Fruit fly (Drosophila melanogaster) whole organism, embryonic: ENCODE measurements around the gene CG17764.

Experiments
- CG10147 ChIP-seq: fragments of 200-800 bp; sonication (Bioruptor generic); optimal IDR thresholded peaks from 2 replicates; lab custom pipeline; 2019; ENCODE audit warnings: missing biosample characterization, mild to moderate bottlenecking, missing genetic modification characterization, moderate library complexity
- CG10267 ChIP-seq: fragments of 200-800 bp; sonication (Bioruptor generic); optimal IDR thresholded peaks from 2 replicates; lab custom pipeline; 2018; ENCODE audit warnings: missing biosample characterization, mild to moderate bottlenecking, missing genetic modification characterization, moderate library complexity
- CG10431 ChIP-seq: fragments of 200-800 bp; sonication (Bioruptor generic); optimal IDR thresholded peaks from 3 replicates; lab custom pipeline; 2018; ENCODE audit warnings: missing biosample characterization, mild to moderate bottlenecking, missing genetic modification characterization
- CG11085 ChIP-seq: fragments of 200-800 bp; sonication (Bioruptor generic); IDR thresholded peaks from 2 replicates; pipeline ENCODE4 v1.3.6; 2022; ENCODE audit warnings: missing biosample characterization, missing genetic modification characterization
- CG11456 ChIP-seq: fragments of 200-800 bp; sonication (Bioruptor generic); IDR thresholded peaks from 3 replicates; pipeline ENCODE4 v1.3.6; 2022; ENCODE audit warnings: missing biosample characterization, missing genetic modification characterization
- CG1233 ChIP-seq: fragments of 200-800 bp; sonication (Bioruptor generic); optimal IDR thresholded peaks from 4 replicates; lab custom pipeline; 2018; ENCODE audit warnings: missing biosample characterization, mild to moderate bottlenecking, missing genetic modification characterization
- CG12942 ChIP-seq: fragments of 200-800 bp; sonication (Bioruptor generic); optimal IDR thresholded peaks from 3 replicates; lab custom pipeline; 2016; ENCODE audit warnings: missing biosample characterization, missing genetic modification characterization
- CG14050 ChIP-seq: fragments of 200-800 bp; sonication (Bioruptor generic); IDR thresholded peaks from 3 replicates; pipeline ENCODE4 v1.3.6; 2022; ENCODE audit warnings: missing biosample characterization, missing genetic modification characterization
- CG14860 ChIP-seq: fragments of 200-800 bp; sonication (Bioruptor generic); IDR thresholded peaks from 3 replicates; pipeline ENCODE4 v1.3.6; 2022; ENCODE audit warnings: missing biosample characterization, missing genetic modification characterization; ENCODE audit not compliant: partially characterized antibody
- CG15514 ChIP-seq: fragments of 200-800 bp; sonication (Bioruptor generic); optimal IDR thresholded peaks from 3 replicates; lab custom pipeline; 2017; ENCODE audit warnings: missing biosample characterization, missing genetic modification characterization, mild to moderate bottlenecking, moderate library complexity, missing genetic modification reagents
- CG1603 ChIP-seq: fragments of 200-800 bp; sonication (Bioruptor generic); optimal IDR thresholded peaks from 2 replicates; lab custom pipeline; 2019; ENCODE audit warnings: missing biosample characterization, mild to moderate bottlenecking, missing genetic modification characterization, moderate library complexity
- CG30020 ChIP-seq: fragments of 200-800 bp; optimal IDR thresholded peaks from 2 replicates; lab custom pipeline; 2019; ENCODE audit warnings: missing biosample characterization, mild to moderate bottlenecking, missing genetic modification characterization, moderate library complexity
- CG33213 ChIP-seq: fragments of 200-800 bp; sonication (Bioruptor generic); optimal IDR thresholded peaks from 3 replicates; lab custom pipeline; 2016; ENCODE audit warnings: missing biosample characterization, missing genetic modification characterization
- CG4282 ChIP-seq: fragments of 200-800 bp; sonication (Bioruptor generic); optimal IDR thresholded peaks from 2 replicates; lab custom pipeline; 2016; ENCODE audit warnings: missing biosample characterization, missing genetic modification characterization
- CG4707 ChIP-seq: fragments of 200-800 bp; sonication (Bioruptor generic); optimal IDR thresholded peaks from 2 replicates; lab custom pipeline; 2018; ENCODE audit warnings: missing biosample characterization, mild to moderate bottlenecking, missing genetic modification characterization, moderate library complexity
- CG4730 ChIP-seq: fragments of 200-800 bp; sonication (Bioruptor generic); IDR thresholded peaks from 2 replicates; pipeline ENCODE4 v1.3.6; 2022; ENCODE audit warnings: missing biosample characterization, missing genetic modification characterization
- CG6683 ChIP-seq: fragments of 200-800 bp; sonication (Bioruptor generic); optimal IDR thresholded peaks from 2 replicates; lab custom pipeline; 2017; ENCODE audit warnings: missing biosample characterization, mild to moderate bottlenecking, missing genetic modification characterization, missing genetic modification reagents
- CG8281 ChIP-seq: fragments of 200-800 bp; sonication (Bioruptor generic); optimal IDR thresholded peaks from 2 replicates; lab custom pipeline; 2018; ENCODE audit warnings: missing biosample characterization, mild to moderate bottlenecking, missing genetic modification characterization, moderate library complexity
- CHES-1-like ChIP-seq: fragments of 200-800 bp; sonication (Bioruptor generic); optimal IDR thresholded peaks from 2 replicates; lab custom pipeline; 2016; ENCODE audit warnings: missing biosample characterization, missing genetic modification characterization
- D ChIP-seq, 2 experiments: fragments of 200-800 bp in 1 of 2; fragments of >200 bp in 1 of 2; sonication (Bioruptor generic) in 1 of 2; optimal IDR thresholded peaks; 2 replicates in 1 of 2; 3 replicates in 1 of 2; lab custom pipeline; 2017; ENCODE audit warnings: mild to moderate bottlenecking in 1 of 2, missing biosample characterization in 1 of 2, missing genetic modification characterization in 1 of 2, missing genetic modification reagents in 1 of 2
- Dip3 ChIP-seq: fragments of 200-800 bp; sonication (Bioruptor generic); optimal IDR thresholded peaks from 3 replicates; lab custom pipeline; 2016; ENCODE audit warnings: missing biosample characterization, missing genetic modification characterization
- Drgx ChIP-seq: fragments of 200-800 bp; sonication (Bioruptor generic); IDR thresholded peaks from 2 replicates; pipeline ENCODE4 v1.3.6; 2022; ENCODE audit warnings: missing biosample characterization, missing genetic modification characterization
- Fer1 ChIP-seq: fragments of 200-800 bp; sonication (Bioruptor generic); optimal IDR thresholded peaks from 2 replicates; lab custom pipeline; 2017; ENCODE audit warnings: missing biosample characterization, mild to moderate bottlenecking, missing genetic modification characterization
- HLH3B ChIP-seq: fragments of 200-800 bp; sonication (Bioruptor generic); IDR thresholded peaks from 2 replicates; pipeline ENCODE4 v1.3.6; 2022; ENCODE audit warnings: missing biosample characterization, missing genetic modification characterization
- Hmr ChIP-seq: fragments of 200-800 bp; sonication (Bioruptor generic); optimal IDR thresholded peaks from 3 replicates; lab custom pipeline; 2017; ENCODE audit warnings: mild to moderate bottlenecking, missing biosample characterization, missing genetic modification reagents, missing genetic modification characterization
- Meics ChIP-seq: fragments of 200-800 bp; sonication (Bioruptor generic); optimal IDR thresholded peaks from 2 replicates; lab custom pipeline; 2017; ENCODE audit warnings: missing biosample characterization, mild to moderate bottlenecking, missing genetic modification characterization
- Mrtf ChIP-seq: fragments of 200-800 bp; sonication (Bioruptor generic); IDR thresholded peaks from 3 replicates; pipeline ENCODE4 v1.3.6; 2022; ENCODE audit warnings: missing biosample characterization, missing genetic modification characterization
- Pdp1 ChIP-seq, 2 experiments: fragments of 200-800 bp; sonication (Bioruptor generic); optimal IDR thresholded peaks; 3 replicates each; lab custom pipeline; 2016; ENCODE audit warnings: missing biosample characterization in 2 of 2, missing genetic modification characterization in 2 of 2, mild to moderate bottlenecking in 1 of 2, moderate library complexity in 1 of 2
- Poxn ChIP-seq: fragments of 200-800 bp; sonication (Bioruptor generic); IDR thresholded peaks from 2 replicates; pipeline ENCODE4 v1.3.6; 2022; ENCODE audit warnings: missing biosample characterization, missing genetic modification characterization
- Ptx1 ChIP-seq: fragments of 200-800 bp; sonication (Bioruptor generic); IDR thresholded peaks from 2 replicates; pipeline ENCODE4 v1.3.6; 2022; ENCODE audit warnings: missing biosample characterization, missing genetic modification characterization
- Side ChIP-seq: fragments of 200-800 bp; sonication (Bioruptor generic); optimal IDR thresholded peaks from 2 replicates; lab custom pipeline; 2016; ENCODE audit warnings: missing biosample characterization, missing genetic modification characterization
- Sin3A ChIP-seq: fragments of >200 bp; optimal IDR thresholded peaks from 2 replicates; lab custom pipeline; 2018
- Sry-δ ChIP-seq: fragments of 200-800 bp; sonication (Bioruptor generic); optimal IDR thresholded peaks from 2 replicates; lab custom pipeline; 2016; ENCODE audit warnings: missing biosample characterization, missing genetic modification characterization
- ab ChIP-seq: fragments of 200-800 bp; sonication (Bioruptor generic); optimal IDR thresholded peaks from 2 replicates; lab custom pipeline; 2016; ENCODE audit warnings: missing biosample characterization, missing genetic modification characterization
- btn ChIP-seq: fragments of 200-800 bp; sonication (Bioruptor generic); optimal IDR thresholded peaks from 2 replicates; lab custom pipeline; 2016; ENCODE audit warnings: missing biosample characterization, missing genetic modification characterization
- eyg ChIP-seq: fragments of 200-800 bp; sonication (Bioruptor generic); optimal IDR thresholded peaks from 3 replicates; lab custom pipeline; 2016; ENCODE audit warnings: missing biosample characterization, missing genetic modification characterization
- gfzf ChIP-seq: fragments of 200-800 bp; sonication (Bioruptor generic); optimal IDR thresholded peaks from 2 replicates; lab custom pipeline; 2016; ENCODE audit warnings: missing biosample characterization, mild to moderate bottlenecking, missing genetic modification characterization, moderate library complexity
- gt ChIP-seq: fragments of 200-800 bp; sonication (Bioruptor generic); IDR thresholded peaks from 2 replicates; pipeline ENCODE4 v1.3.6; 2022; ENCODE audit warnings: missing biosample characterization, missing genetic modification characterization
- hkb ChIP-seq, 2 experiments: fragments of 200-800 bp in 1 of 2; fragments of >200 bp in 1 of 2; sonication (Bioruptor generic) in 1 of 2; IDR thresholded peaks in 1 of 2; optimal IDR thresholded peaks in 1 of 2; 2 replicates each; pipeline versions ENCODE4 v1.3.6 to Lab custom; 2017 to 2022; ENCODE audit warnings: missing biosample characterization in 1 of 2, missing genetic modification characterization in 1 of 2
- insv ChIP-seq, 2 experiments: fragments of 200-800 bp; sonication (Bioruptor generic); optimal IDR thresholded peaks; 3 replicates each; lab custom pipeline; 2016 to 2018; ENCODE audit warnings: missing biosample characterization in 2 of 2, missing genetic modification characterization in 2 of 2
- lab ChIP-seq: fragments of 200-800 bp; sonication (Bioruptor generic); optimal IDR thresholded peaks from 3 replicates; lab custom pipeline; 2017; ENCODE audit warnings: missing biosample characterization, missing genetic modification characterization, mild to moderate bottlenecking, moderate library complexity, missing genetic modification reagents
- mirr ChIP-seq: fragments of 200-800 bp; sonication (Bioruptor generic); optimal IDR thresholded peaks from 3 replicates; lab custom pipeline; 2018; ENCODE audit warnings: missing biosample characterization, mild to moderate bottlenecking, missing genetic modification characterization
- nerfin-2 ChIP-seq: fragments of 200-800 bp; sonication (Bioruptor generic); IDR thresholded peaks from 2 replicates; pipeline ENCODE4 v1.3.6; 2022; ENCODE audit warnings: missing biosample characterization, missing genetic modification characterization; ENCODE audit not compliant: partially characterized antibody
- pzg ChIP-seq: fragments of 200-800 bp; sonication (Bioruptor generic); optimal IDR thresholded peaks from 3 replicates; lab custom pipeline; 2018; ENCODE audit warnings: missing biosample characterization, mild to moderate bottlenecking, missing genetic modification characterization, moderate library complexity
- ro ChIP-seq: fragments of 200-800 bp; sonication (Bioruptor generic); IDR thresholded peaks from 2 replicates; pipeline ENCODE4 v1.3.6; 2022; ENCODE audit warnings: missing biosample characterization, missing genetic modification characterization
- scrt ChIP-seq: fragments of 200-800 bp; sonication (Bioruptor generic); optimal IDR thresholded peaks from 2 replicates; lab custom pipeline; 2018; ENCODE audit warnings: missing biosample characterization, mild to moderate bottlenecking, missing genetic modification characterization, moderate library complexity
- trem ChIP-seq: fragments of 200-800 bp; optimal IDR thresholded peaks from 3 replicates; lab custom pipeline; 2019; ENCODE audit warnings: missing biosample characterization, mild to moderate bottlenecking, missing genetic modification characterization, moderate library complexity
- ttk ChIP-seq: fragments of 200-800 bp; sonication (Bioruptor generic); IDR thresholded peaks from 2 replicates; pipeline ENCODE4 v2.1.2; 2022; ENCODE audit warnings: missing biosample characterization, missing genetic modification characterization
- vvl ChIP-seq: fragments of 200-800 bp; sonication (Bioruptor generic); IDR thresholded peaks from 2 replicates; pipeline ENCODE4 v1.3.6; 2022; ENCODE audit warnings: missing biosample characterization, missing genetic modification characterization
- zf30C ChIP-seq: fragments of 200-800 bp; sonication (Bioruptor generic); optimal IDR thresholded peaks from 3 replicates; lab custom pipeline; 2018; ENCODE audit warnings: missing biosample characterization, mild to moderate bottlenecking, missing genetic modification characterization

Gene CG17764

dm6 chrX:5322459-5322883 lies 15.3 kb upstream of the CG17764 start, which contains the start of gene Rnp4F (continued):
- peak; percentile 66 for TF ChIP-seq Meics (GFP tag; lab: Kevin White, UChicago)
- peak; percentile 46 for TF ChIP-seq eyg (GFP tag; lab: Kevin White, UChicago)
- peak; percentile 47; the same call in 1 of the 2 replicates for TF ChIP-seq Drgx (GFP tag; lab: Robert Waterston, UW)
- TF ChIP-seq CG6683 (GFP tag; lab: Kevin White, UChicago), result no peak
- no peak for TF ChIP-seq zf30C (GFP tag; lab: Kevin White, UChicago)
- TF ChIP-seq Poxn (GFP tag; lab: Robert Waterston, UW), result peak; percentile 27; the same call in 1 of the 2 replicates
- TF ChIP-seq CG8281 (tag; lab: Kevin White, UChicago), result no peak
- peak; percentile 75 for TF ChIP-seq vvl (GFP tag; lab: Robert Waterston, UW)
- peak; percentile 65 for TF ChIP-seq Fer1
- TF ChIP-seq CG12942 (GFP tag; lab: Kevin White, UChicago), result peak; percentile 61
- peak; percentile 40 for TF ChIP-seq mirr (GFP tag; lab: Kevin White, UChicago)
- TF ChIP-seq scrt (GFP tag; lab: Kevin White, UChicago), result no peak
- no peak for TF ChIP-seq Hmr (GFP tag; lab: Kevin White, UChicago)
- TF ChIP-seq btn (GFP tag; lab: Kevin White, UChicago), result peak; percentile 13
- TF ChIP-seq CG1603 (tag; lab: Kevin White, UChicago), result no peak
- peak; percentile 80; the same call in 2 of the 3 replicates for TF ChIP-seq CG11456 (GFP tag; lab: Robert Waterston, UW)
- TF ChIP-seq CG14050 (GFP tag; lab: Robert Waterston, UW), result peak; percentile 37; the same call in 1 of the 3 replicates
- TF ChIP-seq Ptx1 (GFP tag; lab: Robert Waterston, UW), result peak; percentile 72
- peak; percentile 63 to 72 for TF ChIP-seq Pdp1 (GFP tag; optimal IDR thresholded peaks at IDR 0.05; lab: Kevin White, UChicago)
- TF ChIP-seq CG10147 (GFP tag; lab: Kevin White, UChicago), result peak; percentile 18
- peak; percentile 42; the same call in 1 of the 2 replicates for TF ChIP-seq CG4730 (GFP tag; lab: Robert Waterston, UW)
- TF ChIP-seq CG10267 (tag; lab: Kevin White, UChicago), result peak; percentile 30
- TF ChIP-seq gfzf, result peak; percentile 65
- no peak for TF ChIP-seq CG10431 (GFP tag; lab: Kevin White, UChicago)
- peak; percentile 81 for TF ChIP-seq CHES-1-like (GFP tag; lab: Kevin White, UChicago)
- TF ChIP-seq CG14860, result peak; percentile 72
- no peak for TF ChIP-seq insv (GFP tag; optimal IDR thresholded peaks at IDR 0.05; lab: Kevin White, UChicago)
- peak; percentile 57; the same call in 1 of the 2 replicates for TF ChIP-seq ttk (GFP tag; lab: Robert Waterston, UW)
- no peak for TF ChIP-seq D (optimal IDR thresholded peaks at IDR 0.05; lab: Kevin White, UChicago)
- no peak for TF ChIP-seq D (GFP tag; optimal IDR thresholded peaks at IDR 0.05; lab: Kevin White, UChicago)
- peak; percentile 64 for TF ChIP-seq CG11085 (GFP tag; lab: Robert Waterston, UW)

dm6 chrX:5317170-5317569 lies 10.0 kb upstream of the CG17764 start, which contains the start of the genes CG15930 and Sas10:
CG15930 (minus strand) TSS chrX:5317295.
Sas10 (plus strand) TSS chrX:5317409.
- no peak for TF ChIP-seq lab
- no peak for TF ChIP-seq hkb (optimal IDR thresholded peaks at IDR 0.05; lab: Kevin White, UChicago)
- no peak for TF ChIP-seq hkb (GFP tag; IDR thresholded peaks at IDR 0.05; lab: Robert Waterston, UW)
- no peak for TF ChIP-seq Sin3A (lab: Kevin White, UChicago)
- TF ChIP-seq Mrtf (GFP tag; lab: Robert Waterston, UW), result no peak
- TF ChIP-seq ab (GFP tag; lab: Kevin White, UChicago), result no peak
- peak; percentile 79 for TF ChIP-seq Sry-δ
- no peak for TF ChIP-seq CG4707 (GFP tag; lab: Kevin White, UChicago)
- TF ChIP-seq gt (GFP tag; lab: Robert Waterston, UW), result no peak
- TF ChIP-seq CG15514, result peak; percentile 53
- peak; percentile 5 for TF ChIP-seq CG33213 (GFP tag; lab: Kevin White, UChicago)
- TF ChIP-seq trem (tag; lab: Kevin White, UChicago), result peak; percentile 27
- TF ChIP-seq HLH3B (GFP tag; lab: Robert Waterston, UW), result no peak
- no peak for TF ChIP-seq Side (GFP tag; lab: Kevin White, UChicago)
- no peak for TF ChIP-seq CG1233 (GFP tag; lab: Kevin White, UChicago)
- TF ChIP-seq Dip3 (GFP tag; lab: Kevin White, UChicago), result no peak
- no peak for TF ChIP-seq CG4282 (GFP tag; lab: Kevin White, UChicago)
- peak; percentile 56 for TF ChIP-seq pzg
- no peak for TF ChIP-seq nerfin-2
- no peak for TF ChIP-seq ro (GFP tag; lab: Robert Waterston, UW)
- TF ChIP-seq CG30020, result no peak
